Worm (Caenorhabditis elegans) whole organism, L2 larva: ENCODE measurements around the gene H17B01.2.

Source experiments
- F13H6.1 ChIP-seq: sonication (generic microtip); optimal IDR thresholded peaks from 2 replicates; lab custom pipeline; 2016; ENCODE audit warnings: missing genetic modification characterization, missing compliant biosample characterization
- R02D3.7 ChIP-seq: fragments of 150-350 bp; optimal IDR thresholded peaks from 2 replicates; lab custom pipeline; 2014; ENCODE audit warnings: missing biosample characterization, missing genetic modification characterization
- ZK546.5 ChIP-seq: sonication (generic microtip); optimal IDR thresholded peaks from 2 replicates; lab custom pipeline; 2017; ENCODE audit warnings: missing biosample characterization, missing genetic modification characterization
- ama-1 ChIP-seq: fragments of 150-350 bp; optimal IDR thresholded peaks from 2 replicates; lab custom pipeline; 2018; ENCODE audit warnings: inconsistent platforms
- ceh-16 ChIP-seq: fragments of 150-350 bp; optimal IDR thresholded peaks from 2 replicates; lab custom pipeline; 2014; ENCODE audit warnings: missing biosample characterization, missing genetic modification characterization
- mab-5 ChIP-seq: fragments of 150-350 bp; optimal IDR thresholded peaks from 2 replicates; lab custom pipeline; 2014; ENCODE audit warnings: missing biosample characterization, missing genetic modification characterization
- mdl-1 ChIP-seq, 2 experiments: fragments of 150-350 bp in 1 of 2; sonication (generic microtip) in 1 of 2; optimal IDR thresholded peaks; 2 replicates each; lab custom pipeline; 2017; ENCODE audit warnings: missing biosample characterization in 2 of 2, missing genetic modification characterization in 2 of 2
- nhr-11 ChIP-seq: fragments of 150-350 bp; optimal IDR thresholded peaks from 2 replicates; lab custom pipeline; 2014; ENCODE audit warnings: missing biosample characterization, missing genetic modification characterization
- nhr-23 ChIP-seq: fragments of 150-350 bp; optimal IDR thresholded peaks from 2 replicates; lab custom pipeline; 2014; ENCODE audit warnings: missing biosample characterization, missing genetic modification reagents, missing genetic modification characterization
- nhr-237 ChIP-seq: fragments of 150-350 bp; optimal IDR thresholded peaks from 2 replicates; lab custom pipeline; 2014; ENCODE audit warnings: missing biosample characterization, missing genetic modification characterization
- sem-4 ChIP-seq: fragments of 150-350 bp; optimal IDR thresholded peaks from 2 replicates; lab custom pipeline; 2014; ENCODE audit warnings: missing biosample characterization, missing genetic modification reagents, missing genetic modification characterization
- snpc-4 ChIP-seq: fragments of 150-350 bp; optimal IDR thresholded peaks from 2 replicates; lab custom pipeline; 2014; ENCODE audit warnings: missing biosample characterization, missing genetic modification characterization
- unc-39 ChIP-seq: fragments of 150-350 bp; optimal IDR thresholded peaks from 2 replicates; lab custom pipeline; 2014; ENCODE audit warnings: missing biosample characterization, missing genetic modification characterization
- ztf-4 ChIP-seq: fragments of 150-350 bp; optimal IDR thresholded peaks from 2 replicates; lab custom pipeline; 2014; ENCODE audit warnings: missing biosample characterization, missing genetic modification characterization

ce11 chrII:1517354-1517753, 47.0 kb downstream of the H17B01.2 start, which contains the start of gene math-45:
- TF ChIP-seq mdl-1 (tag; optimal IDR thresholded peaks at IDR 0.05; lab: Kevin White, UChicago) (no peak), snpc-4 (tag; lab: Kevin White, UChicago) (no peak), R02D3.7 (tag; lab: Kevin White, UChicago) (no peak), mab-5 (tag; lab: Kevin White, UChicago) (no peak), nhr-237 (tag; lab: Kevin White, UChicago) (no peak), ama-1 (lab: Kevin White, UChicago) (no peak), F13H6.1 (tag; lab: Kevin White, UChicago) (no peak), sem-4 (tag; lab: Kevin White, UChicago) (no peak), nhr-11 (no peak), ZK546.5 (tag; lab: Kevin White, UChicago) (no peak), unc-39 (no peak), nhr-23 (no peak), ceh-16 (tag; lab: Kevin White, UChicago) (no peak), ztf-4 (tag; lab: Kevin White, UChicago) (no peak)
